Worm (Caenorhabditis elegans): ENCODE data around the gene hlh-12.
A peak's percentile ranks its signal among the peaks of the same experiment; 100 is the strongest.

Gene hlh-12

DNA sequence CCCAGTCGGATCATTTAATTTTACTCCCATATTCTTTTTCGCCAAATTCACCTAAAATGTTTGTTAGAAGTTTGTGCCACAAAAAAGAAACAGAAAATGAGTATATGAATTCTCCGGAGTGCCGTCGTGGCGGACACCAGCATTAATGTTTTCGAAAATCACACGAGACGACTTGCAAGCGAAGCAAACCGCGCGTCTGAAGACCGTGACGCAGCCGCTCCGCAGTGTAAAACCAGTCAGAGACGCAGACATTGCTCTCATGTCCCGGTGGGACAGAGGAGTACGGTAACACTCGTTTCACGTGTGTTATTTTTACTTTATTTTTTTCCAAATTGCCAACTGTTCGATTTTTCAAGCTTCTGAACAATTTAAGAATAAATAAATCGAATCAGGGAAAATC is 46.5 kb downstream of the hlh-12 start, which contains the start of the genes T26A8.4 and pdtf-1 (continued):
- peak; percentile 23 for TF ChIP-seq ztf-22 (GFP tag; optimal IDR thresholded peaks at IDR 0.05)
- no peak for TF ChIP-seq ztf-25 (GFP tag; IDR thresholded peaks at IDR 0.05)
- peak; percentile 91 for TF ChIP-seq F49E8.2 (tag; optimal IDR thresholded peaks at IDR 0.05; ENCODE audit: insufficient read depth)
- peak; percentile 84 for TF ChIP-seq madf-6 (GFP tag; IDR thresholded peaks at IDR 0.05)
- TF ChIP-seq egrh-3 (GFP tag; IDR thresholded peaks at IDR 0.05): peak; percentile 63
- TF ChIP-seq repo-1 (tag; optimal IDR thresholded peaks at IDR 0.05): peak; percentile 60
- peak; percentile 92 for TF ChIP-seq dox-1 (GFP tag; IDR thresholded peaks at IDR 0.05)
- no peak for TF ChIP-seq hmg-20 (GFP tag; IDR thresholded peaks at IDR 0.05)
- peak; percentile 97 for TF ChIP-seq ceh-27 (GFP tag; optimal IDR thresholded peaks at IDR 0.05)
- no peak for TF ChIP-seq ceh-40 (GFP tag; IDR thresholded peaks at IDR 0.05)
- TF ChIP-seq bed-2 (GFP tag; IDR thresholded peaks at IDR 0.05): no peak
- peak; percentile 92 for TF ChIP-seq ekl-4 (GFP tag; IDR thresholded peaks at IDR 0.05)
- TF ChIP-seq pbrm-1 (GFP tag; IDR thresholded peaks at IDR 0.05): peak; percentile 95
- peak; percentile 51 for TF ChIP-seq B0035.1 (tag; optimal IDR thresholded peaks at IDR 0.05)
- no peak for TF ChIP-seq nhr-90 (tag; optimal IDR thresholded peaks at IDR 0.05)
- no peak for TF ChIP-seq hlh-26 (GFP tag; conservative IDR thresholded peaks at IDR 0.05)
- TF ChIP-seq chd-7 (tag; optimal IDR thresholded peaks at IDR 0.05): peak; percentile 41
- peak; percentile 50 for TF ChIP-seq pha-4 (tag; optimal IDR thresholded peaks at IDR 0.05)
- TF ChIP-seq unc-130 (GFP tag; optimal IDR thresholded peaks at IDR 0.05): peak; percentile 78
- peak; percentile 60; the same call in 1 of the 2 replicates for TF ChIP-seq ceh-100 (GFP tag; IDR thresholded peaks at IDR 0.05)
- TF ChIP-seq dpff-1 (tag; optimal IDR thresholded peaks at IDR 0.05): no peak
- TF ChIP-seq F57C9.4 (tag; optimal IDR thresholded peaks at IDR 0.05): no peak
- TF ChIP-seq B0019.2 (GFP tag; conservative IDR thresholded peaks at IDR 0.05): peak; percentile 65
- 0 out of 2 replicates have a peak, but pooled peaks have one; percentile 78 for TF ChIP-seq ztf-28 (GFP tag; IDR thresholded peaks at IDR 0.05)
- TF ChIP-seq lsl-1 (GFP tag; optimal IDR thresholded peaks at IDR 0.05): peak; percentile 96
- peak; percentile 76 for TF ChIP-seq K11D2.4 (GFP tag; IDR thresholded peaks at IDR 0.05)
- no peak for TF ChIP-seq nfya-2 (GFP tag; IDR thresholded peaks at IDR 0.05)
- no peak for TF ChIP-seq lsy-27 (tag; optimal IDR thresholded peaks at IDR 0.05; ENCODE audit: borderline replicate concordance, insufficient read depth)
- TF ChIP-seq nhr-179 (tag; optimal IDR thresholded peaks at IDR 0.05): no peak
- TF ChIP-seq Y79H2A.3 (GFP tag; conservative IDR thresholded peaks at IDR 0.05): peak; percentile 72
- peak; percentile 89 for TF ChIP-seq ceh-91 (GFP tag; IDR thresholded peaks at IDR 0.05)
- no peak for TF ChIP-seq bed-1 (GFP tag; IDR thresholded peaks at IDR 0.05)
- TF ChIP-seq let-526 (GFP tag; IDR thresholded peaks at IDR 0.05): peak; percentile 75; the same call in 1 of the 2 replicates
- TF ChIP-seq hlh-12 (tag; optimal IDR thresholded peaks at IDR 0.05): no peak
- TF ChIP-seq ceh-58 (GFP tag; IDR thresholded peaks at IDR 0.05): no peak
- TF ChIP-seq F55B11.4 (tag; optimal IDR thresholded peaks at IDR 0.05; ENCODE audit: borderline replicate concordance, insufficient read depth): no peak
- no peak for TF ChIP-seq mel-28 (tag; optimal IDR thresholded peaks at IDR 0.05; ENCODE audit: borderline replicate concordance)
- no peak for TF ChIP-seq mxl-1 (tag; optimal IDR thresholded peaks at IDR 0.05)
- peak in 2 of 3 experiments; percentile 45 to 76 for TF ChIP-seq lin-35 (GFP tag; optimal IDR thresholded peaks at IDR 0.05)
- peak; percentile 83 for TF ChIP-seq mcd-1 (GFP tag; IDR thresholded peaks at IDR 0.05)
- no peak for TF ChIP-seq cebp-2 (GFP tag; IDR thresholded peaks at IDR 0.05)
- TF ChIP-seq Y53G8AR.9 (GFP tag; conservative IDR thresholded peaks at IDR 0.05): peak; percentile 60; the same call in 1 of the 2 replicates
- 0 out of 2 replicates have a peak, but pooled peaks have one; percentile 26 for TF ChIP-seq sea-2 (GFP tag; IDR thresholded peaks at IDR 0.05)
- TF ChIP-seq T07F8.4 (tag; optimal IDR thresholded peaks at IDR 0.05): no peak
- peak; percentile 26 for TF ChIP-seq atf-7 (tag; optimal IDR thresholded peaks at IDR 0.05)
- TF ChIP-seq nfya-1 (tag; optimal IDR thresholded peaks at IDR 0.05; ENCODE audit: borderline replicate concordance, insufficient read depth): no peak
- peak; percentile 6 for TF ChIP-seq F52B5.7 (tag; optimal IDR thresholded peaks at IDR 0.05)
- peak; percentile 99 for TF ChIP-seq madf-3 (GFP tag; IDR thresholded peaks at IDR 0.05)
- TF ChIP-seq madf-10 (tag; optimal IDR thresholded peaks at IDR 0.05): peak; percentile 69

Measured in whole organism, young adult.